Worm (Caenorhabditis elegans): Measurements from ENCODE around the gene irld-38.

DNA sequence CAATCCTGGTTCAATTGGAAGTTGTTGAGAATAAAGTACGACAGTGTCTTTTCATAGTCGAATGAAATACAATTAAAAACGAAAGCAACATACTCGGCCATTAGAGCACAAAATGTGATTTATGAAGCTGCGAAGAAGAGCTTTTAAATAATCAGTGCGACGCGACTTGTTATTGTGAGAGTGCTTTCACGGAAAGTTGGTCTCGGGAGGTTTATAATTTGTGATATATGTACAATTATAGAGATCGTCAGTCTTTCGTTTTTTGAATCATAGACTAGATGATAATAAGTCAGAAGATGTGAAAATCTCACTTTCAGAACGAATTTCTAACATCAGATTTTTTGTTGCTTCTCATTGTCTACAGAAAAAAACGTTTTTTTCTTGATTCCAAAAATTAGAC is 29.8 kb upstream of the irld-38 start, which contains the start of gene srt-15:
- TF ChIP-seq aly-2 (tag; optimal IDR thresholded peaks at IDR 0.05) (no peak), nhr-237 (tag; optimal IDR thresholded peaks at IDR 0.05) (no peak), hmg-11 (tag; optimal IDR thresholded peaks at IDR 0.05) (no peak), nhr-25 (tag; optimal IDR thresholded peaks at IDR 0.05) (no peak), pha-4 (tag; optimal IDR thresholded peaks at IDR 0.05) (no peak), daf-12 (tag; optimal IDR thresholded peaks at IDR 0.05) (no peak)

All from whole organism, L3 larva.